Worm (Caenorhabditis elegans): ENCODE results near the gene oef-1.
A peak's percentile ranks its signal among the peaks of the same experiment; 100 is the strongest.

DNA sequence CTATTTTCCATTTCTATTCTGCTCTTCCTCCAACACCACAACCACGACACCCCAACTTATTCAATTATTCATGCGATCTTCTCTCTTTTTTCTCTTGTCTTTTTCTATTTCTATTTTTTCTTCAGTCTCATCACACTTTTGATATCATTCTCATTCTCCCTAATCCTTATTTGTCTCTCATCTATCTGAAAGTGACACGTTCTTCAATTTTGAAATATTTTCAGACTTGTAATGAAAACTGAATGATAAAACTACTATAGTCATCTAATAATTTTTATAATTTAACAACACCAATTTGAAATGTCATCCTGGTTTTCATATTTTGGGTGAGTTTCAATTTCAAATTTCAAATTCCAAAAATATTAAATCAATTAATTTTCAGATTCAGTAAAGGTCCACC, 40.4 kb downstream of the oef-1 start, which contains the start of gene cla-1:
- no peak for TF ChIP-seq cnd-1 (tag; optimal IDR thresholded peaks at IDR 0.05)
- no peak for TF ChIP-seq nhr-237 (tag; optimal IDR thresholded peaks at IDR 0.05)
- TF ChIP-seq unc-62 (GFP tag; optimal IDR thresholded peaks at IDR 0.05), result no peak
- TF ChIP-seq lsy-2 (tag; optimal IDR thresholded peaks at IDR 0.05), result no peak
- no peak for TF ChIP-seq lin-32 (GFP tag; optimal IDR thresholded peaks at IDR 0.05)
- TF ChIP-seq elt-3 (tag; optimal IDR thresholded peaks at IDR 0.05), result no peak
- TF ChIP-seq nhr-76 (tag; optimal IDR thresholded peaks at IDR 0.05), result no peak
- TF ChIP-seq nhr-28 (tag; optimal IDR thresholded peaks at IDR 0.05), result no peak
- TF ChIP-seq ces-1 (GFP tag; optimal IDR thresholded peaks at IDR 0.05), result peak; percentile 61
- TF ChIP-seq mab-5 (tag; optimal IDR thresholded peaks at IDR 0.05), result no peak
- no peak for TF ChIP-seq M03D4.4 (tag; optimal IDR thresholded peaks at IDR 0.05)

All from whole organism, mixed stage, embryonic.